Worm (Caenorhabditis elegans) whole organism, mixed stage, embryonic: ENCODE results near the gene F36F12.2.

Source experiments
- M03D4.4 ChIP-seq: sonication (generic microtip); optimal IDR thresholded peaks from 2 replicates; lab custom pipeline; 2017; ENCODE audit warnings: mild to moderate bottlenecking, missing genetic modification characterization, missing compliant biosample characterization
- bed-3 ChIP-seq: fragments of 200-800 bp; sonication (Bioruptor generic); optimal IDR thresholded peaks from 3 replicates; lab custom pipeline; 2018; ENCODE audit warnings: mild to moderate bottlenecking, missing genetic modification characterization, moderate library complexity, missing compliant biosample characterization
- blmp-1 ChIP-seq: fragments of 150-350 bp; optimal IDR thresholded peaks from 2 replicates; lab custom pipeline; 2014; ENCODE audit warnings: missing biosample characterization, missing genetic modification characterization
- ceh-39 ChIP-seq: fragments of 150-350 bp; optimal IDR thresholded peaks from 2 replicates; lab custom pipeline; 2014; ENCODE audit warnings: missing biosample characterization, missing genetic modification characterization
- ceh-83 ChIP-seq: fragments of 200-800 bp; sonication (Bioruptor generic); optimal IDR thresholded peaks from 2 replicates; lab custom pipeline; 2018; ENCODE audit warnings: mild to moderate bottlenecking, missing genetic modification characterization, missing compliant biosample characterization
- ces-1 ChIP-seq: fragments of 150-350 bp; optimal IDR thresholded peaks from 2 replicates; lab custom pipeline; 2014; ENCODE audit warnings: missing biosample characterization, missing genetic modification reagents, missing genetic modification characterization
- cnd-1 ChIP-seq: fragments of 200-800 bp; sonication (Bioruptor generic); optimal IDR thresholded peaks from 2 replicates; lab custom pipeline; 2018; ENCODE audit warnings: mild to moderate bottlenecking, missing genetic modification characterization, missing compliant biosample characterization
- drap-1 ChIP-seq: fragments of 200-800 bp; sonication (Bioruptor generic); optimal IDR thresholded peaks from 3 replicates; lab custom pipeline; 2018; ENCODE audit warnings: mild to moderate bottlenecking, missing genetic modification characterization, missing compliant biosample characterization
- elt-3 ChIP-seq: fragments of 150-350 bp; optimal IDR thresholded peaks from 2 replicates; lab custom pipeline; 2014; ENCODE audit warnings: missing biosample characterization, missing genetic modification characterization
- ham-2 ChIP-seq: fragments of 200-800 bp; sonication (Bioruptor generic); optimal IDR thresholded peaks from 2 replicates; lab custom pipeline; 2018; ENCODE audit warnings: mild to moderate bottlenecking, missing genetic modification characterization, missing compliant biosample characterization
- hlh-1 ChIP-seq: fragments of 150-350 bp; optimal IDR thresholded peaks from 2 replicates; lab custom pipeline; 2014; ENCODE audit warnings: missing biosample characterization, missing genetic modification reagents, missing genetic modification characterization
- lin-13 ChIP-seq: fragments of 150-350 bp; optimal IDR thresholded peaks from 2 replicates; lab custom pipeline; 2014; ENCODE audit warnings: missing biosample characterization, missing genetic modification characterization
- lin-32 ChIP-seq: fragments of 200-800 bp; sonication (Bioruptor generic); optimal IDR thresholded peaks from 2 replicates; lab custom pipeline; 2018; ENCODE audit warnings: mild to moderate bottlenecking, missing genetic modification characterization, missing compliant biosample characterization
- lsy-2 ChIP-seq: fragments of 150-350 bp; optimal IDR thresholded peaks from 2 replicates; lab custom pipeline; 2014; ENCODE audit warnings: missing biosample characterization, missing genetic modification characterization
- mab-5 ChIP-seq: fragments of 150-350 bp; optimal IDR thresholded peaks from 2 replicates; lab custom pipeline; 2014; ENCODE audit warnings: missing biosample characterization, missing genetic modification characterization
- mls-2 ChIP-seq: sonication (generic microtip); optimal IDR thresholded peaks from 2 replicates; lab custom pipeline; 2016; ENCODE audit warnings: mild to moderate bottlenecking, missing genetic modification characterization, moderate library complexity, missing compliant biosample characterization
- nhr-12 ChIP-seq: fragments of 150-350 bp; optimal IDR thresholded peaks from 2 replicates; lab custom pipeline; 2014; ENCODE audit warnings: missing biosample characterization, missing genetic modification characterization
- nhr-2 ChIP-seq: fragments of 150-350 bp; optimal IDR thresholded peaks from 2 replicates; lab custom pipeline; 2014; ENCODE audit warnings: missing biosample characterization, missing genetic modification characterization
- nhr-237 ChIP-seq: fragments of 150-350 bp; optimal IDR thresholded peaks from 2 replicates; lab custom pipeline; 2014; ENCODE audit warnings: missing biosample characterization, missing genetic modification characterization
- nhr-28 ChIP-seq: fragments of 150-350 bp; optimal IDR thresholded peaks from 2 replicates; lab custom pipeline; 2014; ENCODE audit warnings: missing biosample characterization, missing genetic modification characterization
- nhr-76 ChIP-seq: sonication (generic microtip); optimal IDR thresholded peaks from 2 replicates; lab custom pipeline; 2017; ENCODE audit warnings: missing biosample characterization, missing genetic modification characterization
- pha-4 ChIP-seq: fragments of 150-350 bp; optimal IDR thresholded peaks from 2 replicates; lab custom pipeline; 2018; ENCODE audit warnings: missing biosample characterization, missing genetic modification reagents, missing genetic modification characterization
- tbx-8 ChIP-seq: fragments of 200-800 bp; sonication (Bioruptor generic); optimal IDR thresholded peaks from 2 replicates; lab custom pipeline; 2018; ENCODE audit warnings: mild to moderate bottlenecking, missing genetic modification characterization, moderate library complexity, missing compliant biosample characterization
- unc-120 ChIP-seq: sonication (generic microtip); optimal IDR thresholded peaks from 2 replicates; lab custom pipeline; 2017; ENCODE audit warnings: missing genetic modification characterization, missing compliant biosample characterization; ENCODE audit not compliant: poor library complexity, severe bottlenecking
- unc-62 ChIP-seq: fragments of 150-350 bp; optimal IDR thresholded peaks from 2 replicates; lab custom pipeline; 2014; ENCODE audit warnings: missing biosample characterization, missing genetic modification reagents, missing genetic modification characterization
- zip-8 ChIP-seq: fragments of 150-350 bp; optimal IDR thresholded peaks from 2 replicates; lab custom pipeline; 2014; ENCODE audit warnings: missing biosample characterization, missing genetic modification characterization
- ztf-11 ChIP-seq: fragments of 150-350 bp; optimal IDR thresholded peaks from 2 replicates; lab custom pipeline; 2014; ENCODE audit warnings: missing biosample characterization, missing genetic modification characterization

Gene F36F12.2

DNA sequence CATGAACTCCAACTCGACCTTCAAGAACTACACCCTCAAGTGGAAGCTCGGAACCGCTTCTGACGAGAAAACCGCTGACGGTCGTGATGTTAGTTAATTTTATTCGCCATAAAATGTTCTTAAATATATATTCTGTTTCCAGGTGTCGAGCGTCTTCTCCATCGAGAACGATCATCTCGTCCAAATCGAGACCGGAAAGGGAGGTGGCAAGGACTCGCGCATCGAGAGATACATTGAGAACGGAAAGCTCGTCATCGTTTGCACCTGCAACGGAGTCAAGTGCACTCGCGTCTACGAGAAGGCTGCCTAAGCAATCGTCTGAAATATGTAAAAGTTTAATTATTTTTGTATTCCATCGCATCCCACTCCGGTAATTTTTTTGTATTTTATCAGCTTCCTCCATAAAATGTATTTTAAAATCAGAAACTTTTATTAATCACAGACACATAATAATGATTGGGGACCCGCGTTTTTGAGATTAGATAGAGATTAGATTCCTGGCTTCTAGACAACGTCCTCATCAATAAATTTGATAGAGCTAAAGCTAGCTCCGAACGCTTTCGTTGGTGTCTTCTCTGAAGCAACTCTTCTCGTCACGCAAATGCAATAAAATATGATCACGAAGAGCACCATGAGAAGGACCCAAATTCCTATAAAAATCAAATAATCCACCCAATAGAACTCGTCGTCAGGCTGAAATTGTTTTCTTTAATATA lies 26.2 kb downstream of the F36F12.2 start:
- no peak for TF ChIP-seq nhr-2 (tag; lab: Kevin White, UChicago)
- TF ChIP-seq hlh-1 (tag; lab: Kevin White, UChicago) = no peak
- TF ChIP-seq ceh-39 (tag; lab: Kevin White, UChicago) = no peak
- no peak for TF ChIP-seq M03D4.4 (tag; lab: Kevin White, UChicago)
- no peak for TF ChIP-seq bed-3
- TF ChIP-seq pha-4 (tag; lab: Kevin White, UChicago) = no peak
- no peak for TF ChIP-seq lsy-2 (tag; lab: Kevin White, UChicago)
- no peak for TF ChIP-seq nhr-237
- TF ChIP-seq mls-2 (tag; lab: Kevin White, UChicago) = no peak
- TF ChIP-seq ces-1 (GFP tag; lab: Kevin White, UChicago) = no peak
- no peak for TF ChIP-seq mab-5 (tag; lab: Kevin White, UChicago)
- no peak for TF ChIP-seq unc-62 (GFP tag; lab: Kevin White, UChicago)

ce11 chrV:2067985-2068499 lies 27.1 kb downstream of the F36F12.2 start, which contains the start of gene lbp-9:
lbp-9 (plus strand) TSS chrV:2068449.
- TF ChIP-seq ham-2 (GFP tag; lab: Kevin White, UChicago) = no peak
- TF ChIP-seq, all 35 proteins: peak for 0

DNA sequence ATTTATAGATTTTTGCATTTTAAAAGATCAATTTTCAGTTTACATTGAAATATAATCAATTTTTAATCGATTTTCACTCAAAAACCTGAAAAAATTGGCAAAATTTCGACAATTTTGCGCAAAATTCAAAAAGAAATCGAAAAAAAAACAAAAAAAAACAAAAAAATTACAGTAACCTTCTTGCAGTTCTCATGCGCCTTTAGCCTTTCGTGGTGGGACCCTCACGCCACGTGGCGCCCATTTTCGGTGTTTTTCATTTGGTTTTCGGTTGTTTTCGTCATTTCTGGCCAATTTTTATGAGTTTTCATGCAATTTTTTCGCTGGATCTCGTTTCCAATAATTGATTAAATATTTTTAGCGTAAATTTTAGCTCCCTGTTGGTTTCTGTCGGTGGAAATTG lies 27.7 kb downstream of the F36F12.2 start:
- TF ChIP-seq cnd-1 (tag; lab: Kevin White, UChicago) (no peak), ces-1 (GFP tag; lab: Kevin White, UChicago) (no peak), unc-62 (GFP tag; lab: Kevin White, UChicago) (no peak)

DNA sequence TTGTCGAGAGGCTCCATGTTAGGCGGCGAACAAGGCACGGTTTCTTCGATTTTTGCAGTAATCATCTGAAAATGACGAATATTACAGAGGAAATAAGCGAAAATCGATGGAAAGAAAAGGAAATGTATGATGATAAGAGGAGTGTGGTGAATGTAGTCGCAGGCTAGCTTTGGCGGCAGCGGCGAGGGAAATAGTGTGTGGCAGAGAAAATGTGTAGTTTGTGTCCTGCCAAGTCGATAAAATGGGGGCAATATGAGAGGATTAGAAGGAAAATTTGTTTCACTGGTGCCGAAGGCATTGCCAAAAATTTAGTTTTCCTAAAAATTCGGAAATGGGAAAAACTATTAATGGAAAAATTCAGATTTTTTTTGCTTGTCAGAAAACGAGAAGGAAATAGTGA lies 28.3 kb downstream of the F36F12.2 start, which contains the start of gene nhr-86:
Gene nhr-86 (minus strand): TSS at position 71 of the 400 bp plus-strand sequence.
- TF ChIP-seq elt-3 (tag; lab: Kevin White, UChicago) = no peak
- TF ChIP-seq unc-120 (tag; lab: Kevin White, UChicago) = peak; percentile 9
- TF ChIP-seq bed-3 = no peak
- TF ChIP-seq blmp-1 (tag; lab: Kevin White, UChicago) = no peak
- TF ChIP-seq nhr-2 (tag; lab: Kevin White, UChicago) = peak; percentile 31
- TF ChIP-seq pha-4 (tag; lab: Kevin White, UChicago) = no peak
- no peak for TF ChIP-seq mab-5 (tag; lab: Kevin White, UChicago)
- peak; percentile 30 for TF ChIP-seq ceh-39 (tag; lab: Kevin White, UChicago)
- peak; percentile 51 for TF ChIP-seq nhr-28 (tag; lab: Kevin White, UChicago)
- no peak for TF ChIP-seq zip-8 (tag; lab: Kevin White, UChicago)
- no peak for TF ChIP-seq ztf-11 (tag; lab: Kevin White, UChicago)
- no peak for TF ChIP-seq drap-1 (GFP tag; lab: Kevin White, UChicago)
- peak; percentile 53 for TF ChIP-seq ham-2 (GFP tag; lab: Kevin White, UChicago)
- TF ChIP-seq, all 35 proteins: peak for 5

ce11 chrV:2057324-2057723 lies 37.8 kb downstream of the F36F12.2 start, which contains the start of gene comt-3:
comt-3 (plus strand) TSS chrV:2057537.
- TF ChIP-seq lin-13 (no peak), ceh-83 (GFP tag; lab: Kevin White, UChicago) (no peak), nhr-237 (no peak), hlh-1 (tag; lab: Kevin White, UChicago) (no peak), ces-1 (GFP tag; lab: Kevin White, UChicago) (no peak), nhr-12 (tag; lab: Kevin White, UChicago) (no peak), tbx-8 (GFP tag; lab: Kevin White, UChicago) (no peak), elt-3 (tag; lab: Kevin White, UChicago) (no peak), cnd-1 (tag; lab: Kevin White, UChicago) (no peak), lin-32 (no peak), zip-8 (tag; lab: Kevin White, UChicago) (no peak), nhr-76 (no peak)
